Fruit fly (Drosophila melanogaster): ENCODE measurements around the gene CG10428.

Gene CG10428

DNA sequence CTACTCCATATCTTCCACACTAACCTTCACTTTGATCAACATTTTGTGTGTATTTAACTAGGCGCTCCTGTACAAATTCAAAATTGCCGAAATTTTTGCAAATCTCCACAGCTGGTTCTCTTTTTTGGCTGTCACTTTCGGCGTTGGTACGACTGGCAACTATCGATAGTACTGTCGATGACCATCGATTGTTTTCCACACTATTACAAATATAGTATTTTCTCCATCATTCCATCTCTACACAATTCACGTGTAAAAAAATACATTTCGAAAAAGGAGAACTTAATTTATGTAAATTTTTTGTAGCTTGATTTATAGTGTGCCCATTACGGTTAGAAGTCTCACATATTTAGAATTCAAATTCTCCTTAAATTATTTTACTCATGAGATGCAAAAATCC lies 3.0 kb downstream of the CG10428 start, which contains the start of gene Nedd8 (continued):
- no peak for TF ChIP-seq CG8944 (GFP tag; optimal IDR thresholded peaks at IDR 0.05)
- TF ChIP-seq trh (GFP tag; optimal IDR thresholded peaks at IDR 0.05) = no peak
- TF ChIP-seq Lpt (GFP tag; optimal IDR thresholded peaks at IDR 0.05) = no peak
- peak; percentile 86 for TF ChIP-seq BEAF-32 (GFP tag; optimal IDR thresholded peaks at IDR 0.05)
- TF ChIP-seq luna (GFP tag; optimal IDR thresholded peaks at IDR 0.05) = no peak
- peak; percentile 17 for TF ChIP-seq Hmr (GFP tag; optimal IDR thresholded peaks at IDR 0.05)
- TF ChIP-seq B-H1 (GFP tag; IDR thresholded peaks at IDR 0.05) = no peak
- no peak for TF ChIP-seq CG4328 (GFP tag; optimal IDR thresholded peaks at IDR 0.05)
- no peak for TF ChIP-seq salm (tag; optimal IDR thresholded peaks at IDR 0.05)
- no peak for TF ChIP-seq CG12071 (GFP tag; optimal IDR thresholded peaks at IDR 0.05)
- TF ChIP-seq Ptx1 (GFP tag; IDR thresholded peaks at IDR 0.05) = no peak
- no peak for TF ChIP-seq corto (GFP tag; optimal IDR thresholded peaks at IDR 0.05)
- no peak for TF ChIP-seq CG7839 (tag; optimal IDR thresholded peaks at IDR 0.05)
- TF ChIP-seq CG6791 (GFP tag; IDR thresholded peaks at IDR 0.05; ENCODE audit: partially characterized antibody) = peak; percentile 85
- no peak for TF ChIP-seq CG11247 (GFP tag; IDR thresholded peaks at IDR 0.05)
- TF ChIP-seq ftz-f1 (GFP tag; optimal IDR thresholded peaks at IDR 0.05) = no peak
- TF ChIP-seq Hr39 (optimal IDR thresholded peaks at IDR 0.05) = no peak
- peak; percentile 16 for TF ChIP-seq sug (tag; optimal IDR thresholded peaks at IDR 0.05)
- TF ChIP-seq al (GFP tag; IDR thresholded peaks at IDR 0.05) = no peak
- no peak for TF ChIP-seq lov (optimal IDR thresholded peaks at IDR 0.05)
- TF ChIP-seq lov (GFP tag; IDR thresholded peaks at IDR 0.05) = no peak
- peak; percentile 76 for TF ChIP-seq CG9797 (GFP tag; optimal IDR thresholded peaks at IDR 0.05)
- TF ChIP-seq jing (GFP tag; optimal IDR thresholded peaks at IDR 0.05) = no peak
- no peak for TF ChIP-seq cg (GFP tag; optimal IDR thresholded peaks at IDR 0.05)
- no peak for TF ChIP-seq CG5180 (GFP tag; optimal IDR thresholded peaks at IDR 0.05)
- TF ChIP-seq CG4730 (GFP tag; IDR thresholded peaks at IDR 0.05) = no peak
- TF ChIP-seq CG7928 (GFP tag; optimal IDR thresholded peaks at IDR 0.05) = no peak
- no peak for TF ChIP-seq Hr51 (GFP tag; optimal IDR thresholded peaks at IDR 0.05)
- no peak for TF ChIP-seq caup (GFP tag; optimal IDR thresholded peaks at IDR 0.05; ENCODE audit: severe bottlenecking)
- TF ChIP-seq sc (optimal IDR thresholded peaks at IDR 0.05) = no peak
- TF ChIP-seq sc (GFP tag; optimal IDR thresholded peaks at IDR 0.05) = no peak
- TF ChIP-seq CG11723 (GFP tag; optimal IDR thresholded peaks at IDR 0.05) = no peak
- TF ChIP-seq Dp (GFP tag; optimal IDR thresholded peaks at IDR 0.05) = peak; percentile 70
- TF ChIP-seq bowl (GFP tag; IDR thresholded peaks at IDR 0.05) = no peak
- no peak for TF ChIP-seq bab2 (GFP tag; optimal IDR thresholded peaks at IDR 0.05)
- no peak for TF ChIP-seq Mad (GFP tag; optimal IDR thresholded peaks at IDR 0.05)
- TF ChIP-seq lola (GFP tag; optimal IDR thresholded peaks at IDR 0.05) = no peak
- peak; percentile 67; the same call in 2 of the 3 replicates for TF ChIP-seq hb (GFP tag; IDR thresholded peaks at IDR 0.05; ENCODE audit: partially characterized antibody)
- no peak for TF ChIP-seq oc (tag; optimal IDR thresholded peaks at IDR 0.05)
- TF ChIP-seq CG14050 (GFP tag; IDR thresholded peaks at IDR 0.05) = no peak
- no peak for TF ChIP-seq CG17568 (GFP tag; optimal IDR thresholded peaks at IDR 0.05)
- no peak for TF ChIP-seq Usf (GFP tag; optimal IDR thresholded peaks at IDR 0.05)
- TF ChIP-seq CG10321 (GFP tag; IDR thresholded peaks at IDR 0.05) = no peak
- TF ChIP-seq CG30020 (tag; optimal IDR thresholded peaks at IDR 0.05) = peak; percentile 21
- no peak for TF ChIP-seq CG4404 (GFP tag; IDR thresholded peaks at IDR 0.05)
- TF ChIP-seq CG2678 (tag; optimal IDR thresholded peaks at IDR 0.05) = peak; percentile 1
- TF ChIP-seq cato (GFP tag; optimal IDR thresholded peaks at IDR 0.05; ENCODE audit: borderline replicate concordance) = no peak
- no peak for TF ChIP-seq Sry-β (GFP tag; optimal IDR thresholded peaks at IDR 0.05)
- TF ChIP-seq run (tag; optimal IDR thresholded peaks at IDR 0.05) = no peak
- peak; percentile 32 for TF ChIP-seq phol (tag; optimal IDR thresholded peaks at IDR 0.05)
- TF ChIP-seq Six4 (GFP tag; optimal IDR thresholded peaks at IDR 0.05) = no peak
